Worm (Caenorhabditis elegans) whole organism, late embryonic: ENCODE measurements around the gene Y105C5B.8.

Experiments
- F13H6.1 ChIP-seq: sonication (generic microtip); optimal IDR thresholded peaks from 2 replicates; lab custom pipeline; 2016; ENCODE audit warnings: missing genetic modification characterization, missing compliant biosample characterization
- K02D7.2 ChIP-seq: sonication (generic microtip); optimal IDR thresholded peaks from 2 replicates; lab custom pipeline; 2017; ENCODE audit warnings: mild to moderate bottlenecking, missing genetic modification characterization, missing compliant biosample characterization
- K09A11.1 ChIP-seq: sonication (generic microtip); optimal IDR thresholded peaks from 2 replicates; lab custom pipeline; 2017; ENCODE audit warnings: antibody characterized with exemption, mild to moderate bottlenecking, missing genetic modification characterization, missing compliant biosample characterization; ENCODE audit not compliant: insufficient read depth
- Y22D7AL.16 ChIP-seq: sonication (generic microtip); optimal IDR thresholded peaks from 2 replicates; lab custom pipeline; 2016; ENCODE audit warnings: missing genetic modification characterization, missing compliant biosample characterization
- ahr-1 ChIP-seq: sonication (generic microtip); optimal IDR thresholded peaks from 2 replicates; lab custom pipeline; 2016; ENCODE audit warnings: missing genetic modification characterization, missing compliant biosample characterization
- ama-1 ChIP-seq: fragments of 150-350 bp; optimal IDR thresholded peaks from 2 replicates; lab custom pipeline; 2014
- ceh-18 ChIP-seq: sonication (generic microtip); optimal IDR thresholded peaks from 2 replicates; lab custom pipeline; 2016; ENCODE audit warnings: missing genetic modification characterization, missing compliant biosample characterization
- ceh-22 ChIP-seq: sonication (generic microtip); optimal IDR thresholded peaks from 2 replicates; lab custom pipeline; 2017; ENCODE audit warnings: missing biosample characterization, missing genetic modification characterization
- ceh-24 ChIP-seq: sonication (generic microtip); optimal IDR thresholded peaks from 2 replicates; lab custom pipeline; 2016; ENCODE audit warnings: mild to moderate bottlenecking, missing genetic modification characterization, missing compliant biosample characterization
- ceh-31 ChIP-seq: sonication (generic microtip); optimal IDR thresholded peaks from 2 replicates; lab custom pipeline; 2016; ENCODE audit warnings: missing genetic modification characterization, missing compliant biosample characterization
- ceh-34 ChIP-seq: sonication (generic microtip); optimal IDR thresholded peaks from 2 replicates; lab custom pipeline; 2016; ENCODE audit warnings: mild to moderate bottlenecking, missing genetic modification characterization, missing compliant biosample characterization
- ceh-45 ChIP-seq: fragments of 200-800 bp; sonication (Bioruptor generic); IDR thresholded peaks from 2 replicates; pipeline ENCODE4 v1.3.6; 2022; ENCODE audit warnings: missing genetic modification reagents, missing genetic modification characterization, missing compliant biosample characterization
- ceh-6 ChIP-seq: fragments of 200-800 bp; sonication (Bioruptor generic); optimal IDR thresholded peaks from 2 replicates; lab custom pipeline; 2018; ENCODE audit warnings: mild to moderate bottlenecking, missing genetic modification characterization, missing compliant biosample characterization
- dve-1 ChIP-seq: sonication (generic microtip); optimal IDR thresholded peaks from 2 replicates; lab custom pipeline; 2017; ENCODE audit warnings: antibody characterized with exemption, mild to moderate bottlenecking, missing genetic modification characterization, missing compliant biosample characterization
- ets-4 ChIP-seq: sonication (generic microtip); optimal IDR thresholded peaks from 2 replicates; lab custom pipeline; 2016; ENCODE audit warnings: missing genetic modification characterization, missing compliant biosample characterization
- eyg-1 ChIP-seq: sonication (generic microtip); optimal IDR thresholded peaks from 2 replicates; lab custom pipeline; 2016; ENCODE audit warnings: missing genotype, missing genetic modification characterization, missing compliant biosample characterization
- gmeb-2 ChIP-seq: sonication (generic microtip); optimal IDR thresholded peaks from 2 replicates; lab custom pipeline; 2016; ENCODE audit warnings: missing genetic modification characterization, inconsistent platforms, missing compliant biosample characterization
- hlh-13 ChIP-seq: fragments of 200-800 bp; sonication (Bioruptor generic); optimal IDR thresholded peaks from 2 replicates; lab custom pipeline; 2018; ENCODE audit warnings: mild to moderate bottlenecking, missing genetic modification characterization, missing compliant biosample characterization
- hlh-15 ChIP-seq: sonication (generic microtip); optimal IDR thresholded peaks from 2 replicates; lab custom pipeline; 2016; ENCODE audit warnings: missing genetic modification characterization, missing compliant biosample characterization
- hlh-8 ChIP-seq: sonication (generic microtip); optimal IDR thresholded peaks from 2 replicates; lab custom pipeline; 2016; ENCODE audit warnings: missing genotype, missing genetic modification characterization, missing compliant biosample characterization
- lim-6 ChIP-seq: sonication (generic microtip); optimal IDR thresholded peaks from 2 replicates; lab custom pipeline; 2016; ENCODE audit warnings: missing genetic modification characterization, missing compliant biosample characterization
- madf-2 ChIP-seq: sonication (generic microtip); optimal IDR thresholded peaks from 2 replicates; lab custom pipeline; 2017; ENCODE audit warnings: missing genetic modification characterization, missing compliant biosample characterization
- mec-3 ChIP-seq: sonication (generic microtip); optimal IDR thresholded peaks from 2 replicates; lab custom pipeline; 2016; ENCODE audit warnings: borderline replicate concordance, missing genetic modification characterization, missing compliant biosample characterization
- nfya-1 ChIP-seq: sonication (generic microtip); optimal IDR thresholded peaks from 2 replicates; lab custom pipeline; 2017; ENCODE audit warnings: missing genetic modification characterization, mild to moderate bottlenecking, missing compliant biosample characterization, antibody characterized with exemption, moderate library complexity
- nhr-232 ChIP-seq: sonication (generic microtip); optimal IDR thresholded peaks from 2 replicates; lab custom pipeline; 2016; ENCODE audit warnings: missing genetic modification characterization, missing compliant biosample characterization
- npax-4 ChIP-seq: sonication (generic microtip); optimal IDR thresholded peaks from 2 replicates; lab custom pipeline; 2016; ENCODE audit warnings: missing genetic modification characterization, missing compliant biosample characterization
- pag-3 ChIP-seq: sonication (generic microtip); optimal IDR thresholded peaks from 2 replicates; lab custom pipeline; 2016; ENCODE audit warnings: missing compliant biosample characterization, missing genetic modification characterization, borderline replicate concordance
- pax-1 ChIP-seq: fragments of 150-350 bp; optimal IDR thresholded peaks from 2 replicates; lab custom pipeline; 2014; ENCODE audit warnings: missing biosample characterization, missing genetic modification characterization
- pha-2 ChIP-seq: sonication (generic microtip); optimal IDR thresholded peaks from 2 replicates; lab custom pipeline; 2017; ENCODE audit warnings: mild to moderate bottlenecking, missing genetic modification characterization, missing compliant biosample characterization
- pha-4 ChIP-seq: fragments of 150-350 bp; optimal IDR thresholded peaks from 2 replicates; lab custom pipeline; 2018; ENCODE audit warnings: missing biosample characterization, missing genetic modification reagents, missing genetic modification characterization
- pqm-1 ChIP-seq: sonication (generic microtip); optimal IDR thresholded peaks from 2 replicates; lab custom pipeline; 2016; ENCODE audit warnings: missing genetic modification characterization, missing compliant biosample characterization
- rnt-1 ChIP-seq: sonication (generic microtip); optimal IDR thresholded peaks from 2 replicates; lab custom pipeline; 2016; ENCODE audit warnings: missing genetic modification characterization, missing compliant biosample characterization
- sdc-2 ChIP-seq: sonication (generic microtip); optimal IDR thresholded peaks from 2 replicates; lab custom pipeline; 2016; ENCODE audit warnings: missing genotype, missing genetic modification characterization, missing compliant biosample characterization
- syd-9 ChIP-seq: sonication (generic microtip); optimal IDR thresholded peaks from 2 replicates; lab custom pipeline; 2016; ENCODE audit warnings: mild to moderate bottlenecking, missing genetic modification characterization, moderate library complexity, missing compliant biosample characterization
- tbx-2 ChIP-seq: sonication (generic microtip); optimal IDR thresholded peaks from 2 replicates; lab custom pipeline; 2016; ENCODE audit warnings: missing genetic modification characterization, missing compliant biosample characterization
- ttx-3 ChIP-seq: sonication (generic microtip); optimal IDR thresholded peaks from 2 replicates; lab custom pipeline; 2016; ENCODE audit warnings: missing genetic modification reagents, missing genetic modification characterization, missing compliant biosample characterization
- unc-3 ChIP-seq, 2 experiments: fragments of 200-800 bp in 1 of 2; sonication (Bioruptor generic) in 1 of 2; sonication (generic microtip) in 1 of 2; conservative IDR thresholded peaks in 1 of 2; optimal IDR thresholded peaks in 1 of 2; 2 replicates each; pipeline versions ENCODE4 v1.3.6 to Lab custom; 2016 to 2022; ENCODE audit warnings: missing compliant biosample characterization in 2 of 2, missing genetic modification characterization in 2 of 2, missing genetic modification reagents in 1 of 2
- unc-86 ChIP-seq: sonication (generic microtip); optimal IDR thresholded peaks from 2 replicates; lab custom pipeline; 2016; ENCODE audit warnings: missing genetic modification characterization, missing compliant biosample characterization
- ztf-16 ChIP-seq: sonication (generic microtip); optimal IDR thresholded peaks from 2 replicates; lab custom pipeline; 2017; ENCODE audit warnings: missing genetic modification characterization, missing compliant biosample characterization

Gene Y105C5B.8

DNA sequence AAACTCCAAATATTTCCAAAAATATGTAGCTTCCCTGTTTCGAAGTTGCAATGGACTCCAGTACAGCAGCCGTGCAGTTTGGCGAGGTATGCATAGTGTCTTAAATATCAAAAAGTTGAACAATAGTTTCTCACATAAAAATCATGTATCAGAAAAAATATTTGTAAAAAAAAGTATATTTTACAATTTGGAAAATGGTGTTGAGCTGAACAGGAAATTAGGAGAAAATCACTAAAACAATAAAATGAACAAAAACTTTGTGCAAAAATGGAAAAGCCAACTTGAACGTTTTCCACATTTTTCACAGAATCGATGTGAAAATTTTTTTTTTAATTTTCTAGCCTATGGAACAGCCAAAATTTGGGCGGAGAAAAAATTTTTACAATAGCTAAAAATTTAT is at the start of gene Y105C5B.8:
Y105C5B.8 (minus strand) TSS at position 101 of the 400 bp plus-strand sequence.
- TF ChIP-seq ceh-34 (tag; lab: Kevin White, UChicago) (no peak), mec-3 (tag; lab: Kevin White, UChicago) (no peak), pha-4 (no peak), lim-6 (tag; lab: Kevin White, UChicago) (no peak), ets-4 (tag; lab: Kevin White, UChicago) (no peak), unc-86 (tag; lab: Kevin White, UChicago) (no peak), ceh-18 (tag; lab: Kevin White, UChicago) (no peak), hlh-8 (no peak), pag-3 (no peak), ttx-3 (tag; lab: Kevin White, UChicago) (no peak), madf-2 (tag; lab: Kevin White, UChicago) (no peak), pha-2 (tag; lab: Kevin White, UChicago) (no peak), K02D7.2 (no peak), F13H6.1 (no peak), syd-9 (tag; lab: Kevin White, UChicago) (no peak), ztf-16 (tag; lab: Kevin White, UChicago) (no peak), ceh-24 (tag; lab: Kevin White, UChicago) (no peak), hlh-13 (no peak), ceh-6 (GFP tag; lab: Kevin White, UChicago) (no peak), nhr-232 (no peak)

DNA sequence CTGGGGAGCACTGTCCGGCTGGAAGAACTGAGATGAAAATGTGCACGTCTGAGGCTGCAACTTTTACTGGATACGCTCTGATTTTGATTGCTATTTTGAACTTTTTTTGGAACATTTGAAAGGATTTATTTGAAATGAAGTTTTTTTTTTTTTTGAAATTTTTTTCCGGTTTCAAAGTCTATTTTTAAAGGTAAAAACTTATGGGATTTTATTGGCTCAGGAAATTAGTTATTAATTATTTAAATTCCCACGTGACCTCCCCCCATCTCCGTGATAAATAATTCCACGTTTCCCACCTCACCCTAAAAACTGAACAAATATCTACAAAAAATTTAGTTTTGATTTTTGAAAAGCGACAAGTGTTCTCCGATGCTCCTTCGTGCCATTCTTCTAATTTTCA is 37.7 kb upstream of the Y105C5B.8 start, which contains the start of gene Y105C5B.18:
Y105C5B.18 (plus strand) TSS at position 301 of the 400 bp plus-strand sequence.
- TF ChIP-seq madf-2 (tag; lab: Kevin White, UChicago) (no peak), hlh-8 (no peak), rnt-1 (tag; lab: Kevin White, UChicago) (no peak), ama-1 (lab: Kevin White, UChicago) (no peak), pqm-1 (no peak), F13H6.1 (no peak), unc-86 (tag; lab: Kevin White, UChicago) (no peak), Y22D7AL.16 (tag; lab: Kevin White, UChicago) (no peak), ztf-16 (tag; lab: Kevin White, UChicago) (no peak), gmeb-2 (tag; lab: Kevin White, UChicago) (no peak), ceh-31 (tag; lab: Kevin White, UChicago) (no peak), tbx-2 (tag; lab: Kevin White, UChicago) (no peak), lim-6 (tag; lab: Kevin White, UChicago) (no peak)

DNA sequence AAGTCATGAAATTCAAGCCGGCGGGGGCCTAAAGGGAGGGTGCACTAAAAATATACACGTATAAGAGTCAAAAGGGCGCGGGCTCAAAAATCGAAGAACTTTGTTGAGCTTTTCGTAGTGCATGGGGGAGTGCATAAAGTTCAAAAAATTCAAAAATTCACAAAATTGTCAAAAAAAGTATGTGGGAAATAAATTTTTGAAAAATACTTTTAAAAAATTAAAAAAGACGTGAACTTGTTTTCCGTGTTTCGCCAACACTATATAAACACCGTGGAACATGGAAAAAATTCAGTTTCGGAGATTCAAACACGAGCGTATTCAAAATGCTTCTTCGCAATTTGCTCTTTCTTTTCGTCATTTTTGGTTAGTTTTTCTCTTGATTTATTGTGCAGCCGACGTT is 36.2 kb upstream of the Y105C5B.8 start, which contains the start of gene Y105C5B.17:
Y105C5B.17 (plus strand) TSS at position 301 of the 400 bp plus-strand sequence.
- TF ChIP-seq tbx-2 (tag; lab: Kevin White, UChicago) = no peak
- TF ChIP-seq unc-3 (GFP tag; conservative IDR thresholded peaks at IDR 0.05; lab: Robert Waterston, UW) = no peak
- no peak for TF ChIP-seq unc-3 (tag; optimal IDR thresholded peaks at IDR 0.05; lab: Kevin White, UChicago)
- no peak for TF ChIP-seq unc-86 (tag; lab: Kevin White, UChicago)
- no peak for TF ChIP-seq nhr-232
- no peak for TF ChIP-seq dve-1 (tag; lab: Kevin White, UChicago)
- no peak for TF ChIP-seq pag-3
- TF ChIP-seq hlh-15 (tag; lab: Kevin White, UChicago) = no peak
- no peak for TF ChIP-seq pha-2 (tag; lab: Kevin White, UChicago)
- no peak for TF ChIP-seq ceh-22 (tag; lab: Kevin White, UChicago)
- no peak for TF ChIP-seq npax-4 (tag; lab: Kevin White, UChicago)
- no peak for TF ChIP-seq sdc-2
- no peak for TF ChIP-seq K09A11.1 (tag; lab: Kevin White, UChicago)
- TF ChIP-seq ets-4 (tag; lab: Kevin White, UChicago) = no peak

DNA sequence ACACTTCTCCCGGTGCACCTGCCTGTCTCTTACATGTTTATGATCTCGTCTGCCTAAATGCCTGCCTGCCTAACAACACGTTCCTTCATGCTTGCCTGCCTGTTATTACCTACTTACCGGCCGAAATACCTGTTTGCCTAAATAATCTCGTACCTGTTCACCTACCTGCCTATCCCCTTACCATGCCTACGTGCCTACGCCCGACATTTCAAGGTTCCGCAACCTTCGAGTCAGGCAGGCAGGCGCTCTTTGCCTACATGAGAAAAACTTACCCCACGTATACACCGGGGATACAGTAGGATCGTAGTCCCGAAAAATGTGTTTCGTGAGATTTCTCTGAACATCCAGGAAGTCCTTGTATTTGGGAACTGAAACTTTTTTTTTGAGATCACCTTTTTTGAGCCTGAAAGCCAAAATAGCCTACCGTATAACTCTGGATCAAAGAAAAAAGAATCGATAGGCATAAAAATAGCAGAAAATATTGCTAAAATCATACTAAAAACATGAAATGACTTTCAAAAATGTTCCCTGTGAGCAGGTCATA is 35.6 kb upstream of the Y105C5B.8 start, which contains the start of gene lgc-19:
lgc-19 (minus strand) TSS at position 494 of the 544 bp plus-strand sequence.
- TF ChIP-seq ceh-24 (tag; lab: Kevin White, UChicago) = no peak
- no peak for TF ChIP-seq tbx-2 (tag; lab: Kevin White, UChicago)
- no peak for TF ChIP-seq nfya-1
- TF ChIP-seq ceh-34 (tag; lab: Kevin White, UChicago) = no peak
- no peak for TF ChIP-seq eyg-1 (tag; lab: Kevin White, UChicago)
- TF ChIP-seq pax-1 (tag; lab: Kevin White, UChicago) = no peak
- no peak for TF ChIP-seq F13H6.1
- no peak for TF ChIP-seq ceh-45 (GFP tag; lab: Robert Waterston, UW)
- no peak for TF ChIP-seq ahr-1 (tag; lab: Kevin White, UChicago)
